Fruit fly (Drosophila melanogaster) whole organism, embryonic: ENCODE data around the gene CG6659.

Experiments
- Aef1 ChIP-seq: fragments of 200-800 bp; sonication (Bioruptor generic); IDR thresholded peaks from 3 replicates; pipeline ENCODE4 v1.3.6; 2022; ENCODE audit warnings: missing biosample characterization, missing genetic modification characterization
- Blimp-1 ChIP-seq: fragments of 200-800 bp; sonication (Bioruptor generic); optimal IDR thresholded peaks from 3 replicates; lab custom pipeline; 2018; ENCODE audit warnings: missing biosample characterization, missing genetic modification characterization, mild to moderate bottlenecking, moderate library complexity, missing genetic modification reagents
- CG10543 ChIP-seq: fragments of 200-800 bp; sonication (Bioruptor generic); optimal IDR thresholded peaks from 3 replicates; lab custom pipeline; 2017; ENCODE audit warnings: missing biosample characterization, mild to moderate bottlenecking, missing genetic modification characterization, moderate library complexity
- CG15011 ChIP-seq: fragments of 200-800 bp; sonication (Bioruptor generic); optimal IDR thresholded peaks from 3 replicates; lab custom pipeline; 2018; ENCODE audit warnings: missing biosample characterization, mild to moderate bottlenecking, missing genetic modification characterization
- CG17328 ChIP-seq: fragments of 200-800 bp; sonication (Bioruptor generic); IDR thresholded peaks from 2 replicates; pipeline ENCODE4 v1.3.6; 2022; ENCODE audit warnings: missing biosample characterization, missing genetic modification characterization
- CG4282 ChIP-seq: fragments of 200-800 bp; sonication (Bioruptor generic); optimal IDR thresholded peaks from 2 replicates; lab custom pipeline; 2016; ENCODE audit warnings: missing biosample characterization, missing genetic modification characterization
- CG43689 ChIP-seq: fragments of 200-800 bp; sonication (Bioruptor generic); IDR thresholded peaks from 2 replicates; pipeline ENCODE4 v1.3.6; 2022; ENCODE audit warnings: missing biosample characterization, missing genetic modification characterization
- CG4404 ChIP-seq: fragments of 200-800 bp; sonication (Bioruptor generic); IDR thresholded peaks from 2 replicates; pipeline ENCODE4 v1.3.6; 2022; ENCODE audit warnings: missing biosample characterization, missing genetic modification characterization
- CG4707 ChIP-seq: fragments of 200-800 bp; sonication (Bioruptor generic); optimal IDR thresholded peaks from 2 replicates; lab custom pipeline; 2018; ENCODE audit warnings: missing biosample characterization, mild to moderate bottlenecking, missing genetic modification characterization, moderate library complexity
- CG6175 ChIP-seq: fragments of 200-800 bp; sonication (Bioruptor generic); IDR thresholded peaks from 3 replicates; pipeline ENCODE4 v1.3.6; 2022; ENCODE audit warnings: missing biosample characterization, missing genetic modification characterization
- CG7271 ChIP-seq: fragments of 200-800 bp; sonication (Bioruptor generic); optimal IDR thresholded peaks from 2 replicates; lab custom pipeline; 2018; ENCODE audit warnings: missing biosample characterization, mild to moderate bottlenecking, missing genetic modification characterization, moderate library complexity
- D19A ChIP-seq: fragments of 200-800 bp; optimal IDR thresholded peaks from 3 replicates; lab custom pipeline; 2019; ENCODE audit warnings: missing biosample characterization, mild to moderate bottlenecking, missing genetic modification characterization, moderate library complexity
- Dbx ChIP-seq: fragments of 200-800 bp; sonication (Bioruptor generic); IDR thresholded peaks from 3 replicates; pipeline ENCODE4 v1.3.6; 2022; ENCODE audit warnings: missing biosample characterization, missing genetic modification characterization
- Deaf1 ChIP-seq: fragments of 200-800 bp; optimal IDR thresholded peaks from 3 replicates; lab custom pipeline; 2019; ENCODE audit warnings: missing biosample characterization, mild to moderate bottlenecking, missing genetic modification characterization, moderate library complexity
- E2f1 ChIP-seq: fragments of 200-800 bp; sonication (Bioruptor generic); IDR thresholded peaks from 2 replicates; pipeline ENCODE4 v1.3.6; 2022; ENCODE audit warnings: missing biosample characterization, missing genetic modification characterization
- Elba2 ChIP-seq: fragments of 200-800 bp; sonication (Bioruptor generic); optimal IDR thresholded peaks from 3 replicates; lab custom pipeline; 2016; ENCODE audit warnings: missing biosample characterization, missing genetic modification characterization
- Ets65A ChIP-seq: fragments of 200-800 bp; sonication (Bioruptor generic); peaks from one replicate; lab custom pipeline; 2016; ENCODE audit warnings: missing biosample characterization, missing genetic modification characterization
- Fer3 ChIP-seq: fragments of 200-800 bp; sonication (Bioruptor generic); optimal IDR thresholded peaks from 2 replicates; lab custom pipeline; 2018; ENCODE audit warnings: missing biosample characterization, mild to moderate bottlenecking, missing genetic modification characterization, moderate library complexity
- Gsc ChIP-seq: fragments of 200-800 bp; sonication (Bioruptor generic); IDR thresholded peaks from 2 replicates; pipeline ENCODE4 v1.3.6; 2022; ENCODE audit warnings: missing biosample characterization, missing genetic modification characterization
- Mes4 ChIP-seq: fragments of 200-800 bp; sonication (Bioruptor generic); optimal IDR thresholded peaks from 2 replicates; lab custom pipeline; 2016; ENCODE audit warnings: missing biosample characterization, missing genetic modification characterization
- Ptx1 ChIP-seq: fragments of 200-800 bp; sonication (Bioruptor generic); IDR thresholded peaks from 2 replicates; pipeline ENCODE4 v1.3.6; 2022; ENCODE audit warnings: missing biosample characterization, missing genetic modification characterization
- Side ChIP-seq: fragments of 200-800 bp; sonication (Bioruptor generic); optimal IDR thresholded peaks from 2 replicates; lab custom pipeline; 2016; ENCODE audit warnings: missing biosample characterization, missing genetic modification characterization
- Vsx1 ChIP-seq: fragments of 200-800 bp; sonication (Bioruptor generic); optimal IDR thresholded peaks from 2 replicates; lab custom pipeline; 2017; ENCODE audit warnings: missing biosample characterization, mild to moderate bottlenecking, missing genetic modification characterization, missing genetic modification reagents
- bsh ChIP-seq, 2 experiments: fragments of 200-800 bp; sonication (Bioruptor generic); optimal IDR thresholded peaks; 2 replicates each; lab custom pipeline; 2017 to 2018; ENCODE audit warnings: mild to moderate bottlenecking in 2 of 2, missing biosample characterization in 2 of 2, missing genetic modification characterization in 2 of 2, moderate library complexity in 1 of 2
- cad ChIP-seq: fragments of >200 bp; optimal IDR thresholded peaks from 2 replicates; lab custom pipeline; 2017; ENCODE audit warnings: missing biosample characterization, missing genetic modification characterization
- chinmo ChIP-seq: fragments of 200-800 bp; sonication (Bioruptor generic); IDR thresholded peaks from 4 replicates; pipeline ENCODE4 v1.3.6; 2022; ENCODE audit warnings: missing biosample characterization, missing genetic modification characterization; ENCODE audit not compliant: partially characterized antibody
- crc ChIP-seq: fragments of 200-800 bp; sonication (Bioruptor generic); optimal IDR thresholded peaks from 2 replicates; lab custom pipeline; 2016; ENCODE audit warnings: missing biosample characterization, missing genetic modification characterization
- crol ChIP-seq: fragments of 200-800 bp; sonication (Bioruptor generic); IDR thresholded peaks from 2 replicates; pipeline ENCODE4 v1.3.6; 2022; ENCODE audit warnings: missing biosample characterization, missing genetic modification characterization
- luna ChIP-seq: fragments of 200-800 bp; sonication (Bioruptor generic); optimal IDR thresholded peaks from 2 replicates; lab custom pipeline; 2016; ENCODE audit warnings: missing biosample characterization, missing genetic modification characterization
- salm ChIP-seq: fragments of 200-800 bp; sonication (Bioruptor generic); optimal IDR thresholded peaks from 2 replicates; lab custom pipeline; 2018; ENCODE audit warnings: missing biosample characterization, mild to moderate bottlenecking, missing genetic modification characterization
- tll ChIP-seq, 2 experiments: fragments of 200-800 bp in 1 of 2; fragments of >200 bp in 1 of 2; sonication (Bioruptor generic) in 1 of 2; optimal IDR thresholded peaks; 2 replicates each; lab custom pipeline; 2017 to 2019; ENCODE audit warnings: missing biosample characterization in 2 of 2, missing genetic modification characterization in 2 of 2, mild to moderate bottlenecking in 1 of 2, moderate library complexity in 1 of 2
- twi ChIP-seq: fragments of 200-800 bp; optimal IDR thresholded peaks from 2 replicates; lab custom pipeline; 2019; ENCODE audit warnings: missing biosample characterization, mild to moderate bottlenecking, missing genetic modification characterization, moderate library complexity
- z ChIP-seq: fragments of 200-800 bp; sonication (Bioruptor generic); IDR thresholded peaks from 3 replicates; pipeline ENCODE4 v1.3.6; 2022; ENCODE audit warnings: missing biosample characterization, missing genetic modification characterization
- zen ChIP-seq: fragments of 200-800 bp; sonication (Bioruptor generic); optimal IDR thresholded peaks from 3 replicates; lab custom pipeline; 2018; ENCODE audit warnings: missing biosample characterization, mild to moderate bottlenecking, missing genetic modification characterization, moderate library complexity
- zf30C ChIP-seq: fragments of 200-800 bp; sonication (Bioruptor generic); optimal IDR thresholded peaks from 3 replicates; lab custom pipeline; 2018; ENCODE audit warnings: missing biosample characterization, mild to moderate bottlenecking, missing genetic modification characterization

Gene CG6659

DNA sequence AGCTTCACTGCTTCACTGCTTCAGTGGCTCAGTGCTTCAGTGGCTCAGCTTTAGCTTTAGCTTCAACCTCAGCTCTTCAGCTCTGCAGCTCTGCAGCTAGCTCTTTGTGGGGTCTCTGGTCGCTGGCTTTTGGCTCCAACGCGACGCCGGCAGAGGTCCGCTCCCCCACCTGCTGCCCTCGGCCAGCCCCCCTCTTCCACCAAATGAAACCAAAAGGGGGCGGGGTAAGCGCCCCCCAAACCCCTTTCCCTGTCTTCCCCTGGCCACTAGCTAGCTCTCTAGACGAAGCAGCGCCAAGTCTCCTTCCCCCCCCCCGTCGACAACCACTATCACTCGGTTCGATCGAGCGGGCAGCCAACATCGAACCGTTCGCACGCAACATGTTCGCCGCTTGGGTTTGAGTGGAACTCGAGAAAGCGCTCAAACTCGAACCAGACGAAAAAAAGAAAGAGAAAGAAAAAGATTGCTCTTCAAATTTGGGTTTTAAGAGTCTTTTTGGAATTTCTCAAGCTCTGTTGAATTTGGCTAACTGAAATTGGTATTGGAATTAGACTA is 35.9 kb upstream of the CG6659 start, which contains the start of gene Cyp18a1 (continued):
- peak; percentile 36 for TF ChIP-seq Blimp-1 (GFP tag; lab: Kevin White, UChicago)
- TF ChIP-seq D19A (tag; lab: Kevin White, UChicago): no peak
- peak; percentile 94 for TF ChIP-seq z (GFP tag; lab: Robert Waterston, UW)
- TF ChIP-seq CG10543 (GFP tag; lab: Kevin White, UChicago): peak; percentile 47
- TF ChIP-seq Deaf1 (tag; lab: Kevin White, UChicago): peak; percentile 68
- peak; percentile 51; the same call in 1 of the 3 replicates for TF ChIP-seq CG6175 (GFP tag; lab: Robert Waterston, UW)
- TF ChIP-seq crol: peak; percentile 99
- TF ChIP-seq E2f1: no peak

DNA sequence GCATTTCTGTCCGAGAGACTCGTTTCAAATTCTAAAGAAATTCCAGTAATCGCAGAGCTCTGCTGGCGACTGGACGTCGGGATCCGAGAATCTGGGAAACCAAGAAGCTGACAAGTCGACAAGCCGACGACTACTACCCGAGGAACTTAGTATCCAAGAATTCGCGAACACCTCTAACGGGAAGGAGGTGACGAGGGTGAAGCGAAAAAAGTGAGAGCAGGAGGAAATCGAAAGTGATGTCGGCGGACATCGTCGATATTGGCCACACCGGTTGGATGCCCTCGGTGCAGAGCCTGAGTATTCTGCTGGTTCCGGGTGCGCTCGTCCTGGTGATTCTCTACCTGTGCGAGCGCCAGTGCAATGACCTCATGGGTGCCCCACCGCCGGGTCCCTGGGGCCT is 28.6 kb upstream of the CG6659 start, which contains the start of gene phtm:
Gene phtm, plus strand, starts transcription at position 41 of the 400 bp plus-strand sequence.
- TF ChIP-seq salm (tag; lab: Kevin White, UChicago) (no peak), Gsc (GFP tag; lab: Robert Waterston, UW) (no peak), CG43689 (GFP tag; lab: Robert Waterston, UW) (no peak), Mes4 (no peak), CG4404 (GFP tag; lab: Robert Waterston, UW) (no peak), chinmo (GFP tag; lab: Robert Waterston, UW) (no peak), CG4707 (GFP tag; lab: Kevin White, UChicago) (no peak), Aef1 (no peak), CG4282 (no peak), bsh (GFP tag; optimal IDR thresholded peaks at IDR 0.05; lab: Kevin White, UChicago) (no peak)

- no peak for TF ChIP-seq crc (GFP tag; lab: Kevin White, UChicago)
- TF ChIP-seq twi: peak; percentile 69
- peak; percentile 31 for TF ChIP-seq zf30C (GFP tag; lab: Kevin White, UChicago)
- TF ChIP-seq Dbx (GFP tag; lab: Robert Waterston, UW): no peak
- TF ChIP-seq CG17328 (GFP tag; lab: Robert Waterston, UW): no peak
- peak; percentile 62 for TF ChIP-seq cad (GFP tag; lab: Kevin White, UChicago)
- peak; percentile 75 for TF ChIP-seq zen
- peak in 1 of 2 experiments; percentile 84 for TF ChIP-seq tll (GFP tag; optimal IDR thresholded peaks at IDR 0.05; lab: Kevin White, UChicago)
- TF ChIP-seq Elba2: no peak
These were observed 27.8 kb upstream of the CG6659 start for dm6 chrX:18684928-18685327.

- TF ChIP-seq Side (GFP tag; lab: Kevin White, UChicago) (no peak), CG7271 (tag; lab: Kevin White, UChicago) (no peak), CG15011 (no peak)
These were observed 27.4 kb upstream of the CG6659 start for dm6 chrX:18684504-18684903.

DNA sequence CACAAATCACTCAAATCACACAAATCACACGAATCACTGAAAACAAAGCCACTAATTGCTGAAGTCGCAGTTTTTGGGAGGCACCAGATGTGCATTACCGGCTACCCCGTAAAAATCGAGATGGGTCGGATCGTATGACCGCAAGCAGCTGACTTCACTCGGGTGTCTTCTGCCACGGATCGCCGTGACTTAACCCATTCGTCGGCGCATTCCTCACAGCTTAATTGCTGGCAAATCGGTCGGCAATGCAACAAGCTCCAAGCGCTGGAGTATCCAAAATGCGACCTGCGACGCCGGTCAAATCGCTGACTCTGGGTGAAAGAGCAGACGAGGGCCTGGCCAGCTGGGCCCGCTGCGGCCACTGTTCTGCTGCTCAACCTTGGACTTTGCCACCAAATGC is 25.7 kb upstream of the CG6659 start:
- TF ChIP-seq Vsx1: no peak
- TF ChIP-seq Ets65A (GFP tag; lab: Kevin White, UChicago): peak; percentile 48
- no peak for TF ChIP-seq luna (GFP tag; lab: Kevin White, UChicago)
- no peak for TF ChIP-seq Fer3 (tag; lab: Kevin White, UChicago)
- no peak for TF ChIP-seq Ptx1
